Worm (Caenorhabditis elegans): ENCODE results near the gene kin-20.
A peak's percentile ranks its signal among the peaks of the same experiment; 100 is the strongest.

ce11 chrX:15281248-15281647 lies 3.7 kb upstream of the kin-20 start:
- no peak for TF ChIP-seq ceh-63 (GFP tag; optimal IDR thresholded peaks at IDR 0.05)
- peak; percentile 16 for TF ChIP-seq tbx-2 (tag; optimal IDR thresholded peaks at IDR 0.05)
- peak; percentile 10 for TF ChIP-seq skn-1 (tag; optimal IDR thresholded peaks at IDR 0.05)
- TF ChIP-seq nhr-76 (tag; optimal IDR thresholded peaks at IDR 0.05), result no peak
- peak in 1 of 3 experiments; percentile 8 for TF ChIP-seq dpl-1 (GFP tag; optimal IDR thresholded peaks at IDR 0.05)
- TF ChIP-seq ztf-11 (tag; optimal IDR thresholded peaks at IDR 0.05), result no peak
- TF ChIP-seq nhr-237 (tag; optimal IDR thresholded peaks at IDR 0.05), result no peak
- TF ChIP-seq efl-3 (GFP tag; optimal IDR thresholded peaks at IDR 0.05), result no peak
- no peak for TF ChIP-seq elt-2 (tag; optimal IDR thresholded peaks at IDR 0.05)
- TF ChIP-seq hlh-17 (GFP tag; optimal IDR thresholded peaks at IDR 0.05; ENCODE audit: borderline replicate concordance), result no peak
- TF ChIP-seq ama-1 (optimal IDR thresholded peaks at IDR 0.05), result no peak
- TF ChIP-seq unc-98 (GFP tag; IDR thresholded peaks at IDR 0.05), result no peak

All from whole organism, L1 larva.